Fruit fly (Drosophila melanogaster): ENCODE results near the gene sinah.

The sinah gene

DNA sequence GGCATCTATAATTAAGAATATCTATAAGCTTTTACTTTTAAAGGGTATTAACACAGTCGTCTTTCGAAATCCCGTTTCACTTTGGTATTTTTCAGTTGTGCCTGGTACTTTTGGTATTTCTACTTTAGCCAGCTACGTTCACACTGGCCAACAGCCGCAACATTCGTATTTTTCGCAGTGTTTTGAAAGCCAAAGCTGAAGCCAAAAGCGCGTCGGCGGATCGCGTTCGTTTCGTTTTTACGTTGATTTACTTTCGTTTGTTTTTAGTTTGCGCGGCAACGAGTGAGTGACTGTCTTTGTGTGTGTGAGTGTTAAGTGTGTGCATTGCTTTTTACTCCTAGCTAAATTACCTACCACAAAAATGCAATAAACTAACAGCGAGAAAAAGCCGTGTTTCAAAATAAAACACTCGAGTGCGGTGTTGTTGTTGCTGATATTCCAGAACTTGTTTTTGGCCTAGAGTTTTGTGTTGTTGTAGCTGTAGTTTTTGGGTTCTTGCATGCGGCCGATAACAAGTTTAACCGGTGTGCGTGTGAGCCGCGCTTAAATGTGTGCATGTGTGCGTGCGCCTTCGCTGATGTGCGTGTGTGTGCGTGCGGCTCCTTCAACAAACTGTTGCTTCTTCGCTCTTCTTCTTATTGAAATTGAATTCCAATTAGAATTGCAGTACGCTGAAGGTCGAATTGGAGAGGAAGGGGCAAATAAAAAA is 6.4 kb downstream of the sinah start, which contains the start of gene Lmpt (continued):
- TF ChIP-seq CG14710 (tag; optimal IDR thresholded peaks at IDR 0.05) (peak; percentile 39), CG3847 (GFP tag; IDR thresholded peaks at IDR 0.05) (peak; percentile 6; the same call in 1 of the 2 replicates), CG10321 (GFP tag; IDR thresholded peaks at IDR 0.05) (no peak), bowl (GFP tag; IDR thresholded peaks at IDR 0.05) (no peak), CG13287 (GFP tag; IDR thresholded peaks at IDR 0.05; ENCODE audit: partially characterized antibody) (peak; percentile 3), dati (GFP tag; IDR thresholded peaks at IDR 0.05) (no peak), Nf-YB (GFP tag; optimal IDR thresholded peaks at IDR 0.05) (no peak), Jarid2 (GFP tag; optimal IDR thresholded peaks at IDR 0.05) (peak; percentile 75), sens (GFP tag) (peak; percentile 73), Dll (GFP tag; IDR thresholded peaks at IDR 0.05; ENCODE audit: partially characterized antibody) (no peak), lov (optimal IDR thresholded peaks at IDR 0.05) (no peak), lov (GFP tag; IDR thresholded peaks at IDR 0.05) (no peak), Eip74EF (GFP tag; optimal IDR thresholded peaks at IDR 0.05) (no peak), CG30020 (tag; optimal IDR thresholded peaks at IDR 0.05) (no peak), ap (GFP tag; IDR thresholded peaks at IDR 0.05) (no peak), psq (GFP tag; optimal IDR thresholded peaks at IDR 0.05) (no peak), phol (tag; optimal IDR thresholded peaks at IDR 0.05) (peak; percentile 1), tin (GFP tag; optimal IDR thresholded peaks at IDR 0.05) (no peak), Camta (GFP tag; optimal IDR thresholded peaks at IDR 0.05) (no peak), bcd (GFP tag; optimal IDR thresholded peaks at IDR 0.05) (no peak), CG14860 (GFP tag; IDR thresholded peaks at IDR 0.05; ENCODE audit: partially characterized antibody) (no peak), CG1602 (GFP tag; optimal IDR thresholded peaks at IDR 0.05) (no peak), NfI (GFP tag; optimal IDR thresholded peaks at IDR 0.05) (no peak), Oli (tag; optimal IDR thresholded peaks at IDR 0.05) (no peak), twi (tag; optimal IDR thresholded peaks at IDR 0.05) (no peak), eve (GFP tag; optimal IDR thresholded peaks at IDR 0.05) (no peak), Rx (GFP tag; IDR thresholded peaks at IDR 0.05) (no peak), fu2 (GFP tag; optimal IDR thresholded peaks at IDR 0.05) (no peak), Max (GFP tag; optimal IDR thresholded peaks at IDR 0.05) (no peak), CG2116 (GFP tag; optimal IDR thresholded peaks at IDR 0.05) (peak; percentile 13), CG17328 (GFP tag; IDR thresholded peaks at IDR 0.05) (no peak), mld (GFP tag; IDR thresholded peaks at IDR 0.05; ENCODE audit: partially characterized antibody) (no peak), CG10267 (tag; optimal IDR thresholded peaks at IDR 0.05) (peak; percentile 13), HLH4C (GFP tag; IDR thresholded peaks at IDR 0.05; ENCODE audit: partially characterized antibody) (no peak), Trl (optimal IDR thresholded peaks at IDR 0.05) (no peak), Trl (GFP tag; optimal IDR thresholded peaks at IDR 0.05) (no peak), Mrtf (GFP tag; IDR thresholded peaks at IDR 0.05) (no peak), unpg (GFP tag; optimal IDR thresholded peaks at IDR 0.05) (no peak), CG11456 (GFP tag; IDR thresholded peaks at IDR 0.05) (no peak), H2.0 (GFP tag; IDR thresholded peaks at IDR 0.05) (no peak), knrl (GFP tag; IDR thresholded peaks at IDR 0.05; ENCODE audit: partially characterized antibody) (no peak), crp (GFP tag; optimal IDR thresholded peaks at IDR 0.05) (no peak), ranshi (GFP tag; IDR thresholded peaks at IDR 0.05) (no peak), Tbp (GFP tag; optimal IDR thresholded peaks at IDR 0.05) (no peak), Six4 (GFP tag; optimal IDR thresholded peaks at IDR 0.05) (no peak), Nf-YC (tag; optimal IDR thresholded peaks at IDR 0.05) (no peak), Fer2 (tag; optimal IDR thresholded peaks at IDR 0.05) (no peak), Lhr (GFP tag; optimal IDR thresholded peaks at IDR 0.05) (peak; percentile 49), CG12219 (GFP tag; optimal IDR thresholded peaks at IDR 0.05) (no peak), Deaf1 (tag; optimal IDR thresholded peaks at IDR 0.05) (peak; percentile 46)
